Fruit fly (Drosophila melanogaster) whole organism, embryonic: ENCODE measurements around the gene CHES-1-like.
A peak's percentile ranks its signal among the peaks of the same experiment; 100 is the strongest.
"Not testable (repeated sequence)": the region's sequence is repeated elsewhere in the genome, so short reads cannot be mapped to it uniquely, and the experiment has no call there.

Experiments
- CG12071 ChIP-seq: fragments of 200-800 bp; sonication (Bioruptor generic); optimal IDR thresholded peaks from 3 replicates; lab custom pipeline; 2018; ENCODE audit warnings: missing biosample characterization, mild to moderate bottlenecking, missing genetic modification characterization
- CG12219 ChIP-seq: fragments of 200-800 bp; sonication (Bioruptor generic); optimal IDR thresholded peaks from 3 replicates; lab custom pipeline; 2018; ENCODE audit warnings: missing biosample characterization, mild to moderate bottlenecking, missing genetic modification characterization
- CG13624 ChIP-seq: fragments of 200-800 bp; sonication (Bioruptor generic); optimal IDR thresholded peaks from 2 replicates; lab custom pipeline; 2016; ENCODE audit warnings: missing biosample characterization, missing genetic modification characterization
- CG13894 ChIP-seq: fragments of 200-800 bp; sonication (Bioruptor generic); optimal IDR thresholded peaks from 3 replicates; lab custom pipeline; 2018; ENCODE audit warnings: missing biosample characterization, mild to moderate bottlenecking, missing genetic modification characterization, moderate library complexity
- CG14667 ChIP-seq: fragments of 200-800 bp; sonication (Bioruptor generic); IDR thresholded peaks from 2 replicates; pipeline ENCODE4 v1.3.6; 2022; ENCODE audit warnings: missing biosample characterization, missing genetic modification characterization
- CG15514 ChIP-seq: fragments of 200-800 bp; sonication (Bioruptor generic); optimal IDR thresholded peaks from 3 replicates; lab custom pipeline; 2017; ENCODE audit warnings: missing biosample characterization, missing genetic modification characterization, mild to moderate bottlenecking, moderate library complexity, missing genetic modification reagents
- CG16779 ChIP-seq: fragments of 200-800 bp; sonication (Bioruptor generic); IDR thresholded peaks from 2 replicates; pipeline ENCODE4 v1.3.6; 2022; ENCODE audit warnings: missing biosample characterization, missing genetic modification characterization
- CG17328 ChIP-seq: fragments of 200-800 bp; sonication (Bioruptor generic); IDR thresholded peaks from 2 replicates; pipeline ENCODE4 v1.3.6; 2022; ENCODE audit warnings: missing biosample characterization, missing genetic modification characterization
- CG2875 ChIP-seq: fragments of 200-800 bp; sonication (Bioruptor generic); optimal IDR thresholded peaks from 2 replicates; lab custom pipeline; 2017; ENCODE audit warnings: missing biosample characterization, mild to moderate bottlenecking, missing genetic modification characterization, missing genetic modification reagents
- CG3163 ChIP-seq: fragments of 200-800 bp; sonication (Bioruptor generic); optimal IDR thresholded peaks from 3 replicates; lab custom pipeline; 2016; ENCODE audit warnings: missing biosample characterization, missing genetic modification characterization
- CG34376 ChIP-seq: fragments of 200-800 bp; sonication (Bioruptor generic); optimal IDR thresholded peaks from 2 replicates; lab custom pipeline; 2018; ENCODE audit warnings: missing biosample characterization, mild to moderate bottlenecking, missing genetic modification characterization
- CG34422 ChIP-seq: fragments of 200-800 bp; sonication (Bioruptor generic); IDR thresholded peaks from 3 replicates; pipeline ENCODE4 v1.3.6; 2022; ENCODE audit warnings: missing biosample characterization, missing genetic modification characterization
- CG43689 ChIP-seq: fragments of 200-800 bp; sonication (Bioruptor generic); IDR thresholded peaks from 2 replicates; pipeline ENCODE4 v1.3.6; 2022; ENCODE audit warnings: missing biosample characterization, missing genetic modification characterization
- CG4707 ChIP-seq: fragments of 200-800 bp; sonication (Bioruptor generic); optimal IDR thresholded peaks from 2 replicates; lab custom pipeline; 2018; ENCODE audit warnings: missing biosample characterization, mild to moderate bottlenecking, missing genetic modification characterization, moderate library complexity
- CG6175 ChIP-seq: fragments of 200-800 bp; sonication (Bioruptor generic); IDR thresholded peaks from 3 replicates; pipeline ENCODE4 v1.3.6; 2022; ENCODE audit warnings: missing biosample characterization, missing genetic modification characterization
- CG6854 ChIP-seq: fragments of 200-800 bp; sonication (Bioruptor generic); optimal IDR thresholded peaks from 3 replicates; lab custom pipeline; 2017; ENCODE audit warnings: missing biosample characterization, mild to moderate bottlenecking, missing genetic modification characterization
- CG7372 ChIP-seq: fragments of 200-800 bp; sonication (Bioruptor generic); IDR thresholded peaks from 2 replicates; pipeline ENCODE4 v1.3.6; 2022; ENCODE audit warnings: missing biosample characterization, missing genetic modification characterization
- CG8924 ChIP-seq: fragments of 200-800 bp; optimal IDR thresholded peaks from 3 replicates; lab custom pipeline; 2019; ENCODE audit warnings: missing biosample characterization, mild to moderate bottlenecking, missing genetic modification characterization, moderate library complexity
- Dad ChIP-seq: fragments of 200-800 bp; sonication (Bioruptor generic); optimal IDR thresholded peaks from 3 replicates; lab custom pipeline; 2016; ENCODE audit warnings: missing biosample characterization, missing genetic modification characterization
- Fer1 ChIP-seq: fragments of 200-800 bp; sonication (Bioruptor generic); optimal IDR thresholded peaks from 2 replicates; lab custom pipeline; 2017; ENCODE audit warnings: missing biosample characterization, mild to moderate bottlenecking, missing genetic modification characterization
- HHEX ChIP-seq: fragments of 200-800 bp; sonication (Bioruptor generic); optimal IDR thresholded peaks from 3 replicates; lab custom pipeline; 2017; ENCODE audit warnings: missing biosample characterization, mild to moderate bottlenecking, missing genetic modification characterization, missing genetic modification reagents
- Nf-YC ChIP-seq: fragments of 200-800 bp; optimal IDR thresholded peaks from 3 replicates; lab custom pipeline; 2019; ENCODE audit warnings: missing biosample characterization, mild to moderate bottlenecking, missing genetic modification characterization, moderate library complexity
- Oaz ChIP-seq: fragments of 200-800 bp; sonication (Bioruptor generic); IDR thresholded peaks from 2 replicates; pipeline ENCODE4 v1.3.6; 2022; ENCODE audit warnings: missing biosample characterization, missing genetic modification characterization
- PHDP ChIP-seq: fragments of 200-800 bp; sonication (Bioruptor generic); optimal IDR thresholded peaks from 3 replicates; lab custom pipeline; 2018; ENCODE audit warnings: missing biosample characterization, mild to moderate bottlenecking, missing genetic modification characterization, moderate library complexity
- Ravus ChIP-seq: fragments of 200-800 bp; sonication (Bioruptor generic); IDR thresholded peaks from 2 replicates; pipeline ENCODE4 v1.3.6; 2022; ENCODE audit warnings: missing biosample characterization, missing genetic modification characterization
- Rfx ChIP-seq: fragments of 200-800 bp; sonication (Bioruptor generic); IDR thresholded peaks from 2 replicates; pipeline ENCODE4 v1.3.6; 2022; ENCODE audit warnings: missing biosample characterization, missing genetic modification characterization
- Spps ChIP-seq: fragments of 200-800 bp; sonication (Bioruptor generic); optimal IDR thresholded peaks from 2 replicates; lab custom pipeline; 2018; ENCODE audit warnings: missing biosample characterization, mild to moderate bottlenecking, missing genetic modification characterization
- Taf1 ChIP-seq: fragments of 200-800 bp; sonication (Bioruptor generic); IDR thresholded peaks from 2 replicates; pipeline ENCODE4 v1.3.6; 2022; ENCODE audit warnings: missing biosample characterization, missing genetic modification characterization
- Xrp1 ChIP-seq: fragments of 200-800 bp; sonication (Bioruptor generic); IDR thresholded peaks from 2 replicates; pipeline ENCODE4 v1.3.6; 2022; ENCODE audit warnings: missing biosample characterization, missing genetic modification characterization
- ara ChIP-seq: fragments of 200-800 bp; sonication (Bioruptor generic); IDR thresholded peaks from 2 replicates; pipeline ENCODE4 v1.3.6; 2022; ENCODE audit warnings: missing biosample characterization, missing genetic modification characterization
- caup ChIP-seq: fragments of 200-800 bp; sonication (Bioruptor generic); optimal IDR thresholded peaks from 3 replicates; lab custom pipeline; 2017; ENCODE audit warnings: missing biosample characterization, mild to moderate bottlenecking, missing genetic modification characterization, moderate library complexity; ENCODE audit not compliant: severe bottlenecking
- dm ChIP-seq: fragments of 200-800 bp; sonication (Bioruptor generic); optimal IDR thresholded peaks from 3 replicates; lab custom pipeline; 2016; ENCODE audit warnings: missing biosample characterization, missing genetic modification characterization
- ewg ChIP-seq: fragments of 200-800 bp; sonication (Bioruptor generic); optimal IDR thresholded peaks from 3 replicates; lab custom pipeline; 2017; ENCODE audit warnings: mild to moderate bottlenecking, missing biosample characterization, missing genetic modification reagents, missing genetic modification characterization
- fd64A ChIP-seq: fragments of 200-800 bp; sonication (Bioruptor generic); optimal IDR thresholded peaks from 3 replicates; lab custom pipeline; 2018; ENCODE audit warnings: missing biosample characterization, mild to moderate bottlenecking, missing genetic modification characterization
- ken ChIP-seq: fragments of 200-800 bp; sonication (Bioruptor generic); IDR thresholded peaks from 3 replicates; pipeline ENCODE4 v1.3.6; 2022; ENCODE audit warnings: missing biosample characterization, missing genetic modification characterization
- klu ChIP-seq: fragments of 200-800 bp; sonication (Bioruptor generic); IDR thresholded peaks from 2 replicates; pipeline ENCODE4 v1.3.6; 2022; ENCODE audit warnings: missing biosample characterization, missing genetic modification characterization
- lab ChIP-seq: fragments of 200-800 bp; sonication (Bioruptor generic); optimal IDR thresholded peaks from 3 replicates; lab custom pipeline; 2017; ENCODE audit warnings: missing biosample characterization, missing genetic modification characterization, mild to moderate bottlenecking, moderate library complexity, missing genetic modification reagents
- nau ChIP-seq: fragments of 200-800 bp; sonication (Bioruptor generic); optimal IDR thresholded peaks from 3 replicates; lab custom pipeline; 2017; ENCODE audit warnings: missing biosample characterization, mild to moderate bottlenecking, missing genetic modification characterization, missing genetic modification reagents
- pan ChIP-seq, 4 experiments: fragments of >200 bp in 3 of 4; fragments of 200-800 bp in 1 of 4; sonication (Bioruptor generic) in 1 of 4; optimal IDR thresholded peaks in 3 of 4; IDR thresholded peaks in 1 of 4; 2 replicates each; pipeline versions ENCODE4 v1.3.6 to Lab custom; 2017 to 2022; ENCODE audit warnings: missing biosample characterization in 2 of 4, missing genetic modification characterization in 2 of 4, mixed read lengths in 1 of 4
- peb ChIP-seq: fragments of 200-800 bp; sonication (Bioruptor generic); IDR thresholded peaks from 2 replicates; pipeline ENCODE4 v1.3.6; 2022; ENCODE audit warnings: missing biosample characterization, missing genetic modification characterization
- pum ChIP-seq: fragments of 200-800 bp; sonication (Bioruptor generic); optimal IDR thresholded peaks from 2 replicates; lab custom pipeline; 2016; ENCODE audit warnings: missing biosample characterization, missing genetic modification characterization
- pzg ChIP-seq: fragments of 200-800 bp; sonication (Bioruptor generic); optimal IDR thresholded peaks from 3 replicates; lab custom pipeline; 2018; ENCODE audit warnings: missing biosample characterization, mild to moderate bottlenecking, missing genetic modification characterization, moderate library complexity
- ranshi ChIP-seq: fragments of 200-800 bp; sonication (Bioruptor generic); IDR thresholded peaks from 2 replicates; pipeline ENCODE4 v1.3.6; 2022; ENCODE audit warnings: missing biosample characterization, missing genetic modification characterization
- shn ChIP-seq: fragments of 200-800 bp; sonication (Bioruptor generic); optimal IDR thresholded peaks from 3 replicates; lab custom pipeline; 2016; ENCODE audit warnings: missing biosample characterization, missing genetic modification characterization
- sob ChIP-seq: fragments of 200-800 bp; sonication (Bioruptor generic); IDR thresholded peaks from 2 replicates; pipeline ENCODE4 v1.3.6; 2022; ENCODE audit warnings: missing biosample characterization, missing genetic modification characterization
- trh ChIP-seq: fragments of 200-800 bp; sonication (Bioruptor generic); optimal IDR thresholded peaks from 2 replicates; lab custom pipeline; 2016; ENCODE audit warnings: missing biosample characterization, missing genetic modification characterization
- twi ChIP-seq: fragments of 200-800 bp; optimal IDR thresholded peaks from 2 replicates; lab custom pipeline; 2019; ENCODE audit warnings: missing biosample characterization, mild to moderate bottlenecking, missing genetic modification characterization, moderate library complexity
- wek ChIP-seq: fragments of 200-800 bp; sonication (Bioruptor generic); optimal IDR thresholded peaks from 3 replicates; lab custom pipeline; 2018; ENCODE audit warnings: missing biosample characterization, mild to moderate bottlenecking, missing genetic modification characterization, moderate library complexity

Gene CHES-1-like

dm6 chrX:7703001-7703864 lies 6.0 kb downstream of the CHES-1-like start (continued):
- peak; percentile 5 for TF ChIP-seq Spps (tag; lab: Kevin White, UChicago)
- peak; percentile 54 for TF ChIP-seq CG4707 (GFP tag; lab: Kevin White, UChicago)
- peak; percentile 9; the same call in 1 of the 2 replicates for TF ChIP-seq peb (GFP tag; lab: Robert Waterston, UW)
- TF ChIP-seq CG14667 = peak; percentile 53
- TF ChIP-seq CG15514 (GFP tag; lab: Kevin White, UChicago) = peak; percentile 41
- peak; percentile 13 for TF ChIP-seq caup (GFP tag; lab: Kevin White, UChicago)
- TF ChIP-seq ara = peak; percentile 64
- peak; percentile 85 for TF ChIP-seq ken (GFP tag; lab: Robert Waterston, UW)
- TF ChIP-seq CG34422 = peak; percentile 59
- TF ChIP-seq ranshi (GFP tag; lab: Robert Waterston, UW) = peak; percentile 75; the same call in 1 of the 2 replicates
- TF ChIP-seq HHEX (GFP tag; lab: Kevin White, UChicago) = peak; percentile 75
- peak; percentile 69 for TF ChIP-seq CG12071
- peak; percentile 29 for TF ChIP-seq CG13624 (GFP tag; lab: Kevin White, UChicago)
- peak; percentile 20 for TF ChIP-seq Ravus (GFP tag; lab: Robert Waterston, UW)
- peak; percentile 4 for TF ChIP-seq pzg (GFP tag; lab: Kevin White, UChicago)
- TF ChIP-seq Nf-YC = peak; percentile 51
- peak; percentile 67 for TF ChIP-seq Xrp1 (GFP tag; lab: Robert Waterston, UW)
- TF ChIP-seq CG7372 (GFP tag; lab: Robert Waterston, UW) = peak; percentile 50
- peak; percentile 31 for TF ChIP-seq CG6854 (GFP tag; lab: Kevin White, UChicago)
- TF ChIP-seq lab = peak; percentile 86
- peak; percentile 49 for TF ChIP-seq CG8924 (tag; lab: Kevin White, UChicago)
- TF ChIP-seq wek (GFP tag; lab: Kevin White, UChicago) = peak; percentile 57
- TF ChIP-seq nau (GFP tag; lab: Kevin White, UChicago) = peak; percentile 56
- 0 out of 2 replicates have a peak, but pooled peaks have one; percentile 25 for TF ChIP-seq CG43689 (GFP tag; lab: Robert Waterston, UW)
- TF ChIP-seq dm = peak; percentile 47
- peak; percentile 95 for TF ChIP-seq pum (GFP tag; lab: Kevin White, UChicago)
- TF ChIP-seq fd64A = peak; percentile 58
- TF ChIP-seq Rfx (GFP tag; lab: Robert Waterston, UW) = peak; percentile 79
- TF ChIP-seq CG34376 (GFP tag; lab: Kevin White, UChicago) = peak; percentile 84
- TF ChIP-seq CG17328 (GFP tag; lab: Robert Waterston, UW) = peak; percentile 75
- peak; percentile 2 for TF ChIP-seq ewg
- not testable (repeated sequence) for TF ChIP-seq pan (optimal IDR thresholded peaks at IDR 0.05; lab: Kevin White, UChicago)
- peak in 1 of 2 experiments; percentile 81 for TF ChIP-seq pan (GFP tag; optimal IDR thresholded peaks at IDR 0.05 in 1 of 2, IDR thresholded peaks at IDR 0.05 in 1 of 2)
- TF ChIP-seq trh (GFP tag; lab: Kevin White, UChicago) = peak; percentile 84
- TF ChIP-seq Taf1 (GFP tag; lab: Robert Waterston, UW) = peak; percentile 65
- TF ChIP-seq twi (tag; lab: Kevin White, UChicago) = peak; percentile 6
- peak; percentile 88 for TF ChIP-seq Dad (GFP tag; lab: Kevin White, UChicago)
- TF ChIP-seq CG2875 (GFP tag; lab: Kevin White, UChicago) = peak; percentile 25
- TF ChIP-seq CG12219 (GFP tag; lab: Kevin White, UChicago) = peak; percentile 79
- TF ChIP-seq Fer1 (GFP tag; lab: Kevin White, UChicago) = peak; percentile 83
- TF ChIP-seq CG13894 (tag; lab: Kevin White, UChicago) = peak; percentile 86
- TF ChIP-seq sob (GFP tag; lab: Robert Waterston, UW) = peak; percentile 63
- TF ChIP-seq CG6175 (GFP tag; lab: Robert Waterston, UW) = peak; percentile 59; the same call in 1 of the 3 replicates
- peak; percentile 14 for TF ChIP-seq CG3163 (GFP tag; lab: Kevin White, UChicago)
- TF ChIP-seq CG16779 (GFP tag; lab: Robert Waterston, UW) = peak; percentile 61
- peak; percentile 60 for TF ChIP-seq PHDP (tag; lab: Kevin White, UChicago)
- peak; percentile 55 for TF ChIP-seq shn
- peak; percentile 45 for TF ChIP-seq klu (GFP tag; lab: Robert Waterston, UW)
- TF ChIP-seq Oaz (GFP tag; lab: Robert Waterston, UW) = peak; percentile 58; the same call in 1 of the 2 replicates
